Worm (Caenorhabditis elegans) whole organism, late embryonic: Measurements from ENCODE around the gene F07C3.9.

ENCODE experiments used
- Y22D7AL.16 ChIP-seq: sonication (generic microtip); optimal IDR thresholded peaks from 2 replicates; lab custom pipeline; 2016; ENCODE audit warnings: missing genetic modification characterization, missing compliant biosample characterization
- ama-1 ChIP-seq: fragments of 150-350 bp; optimal IDR thresholded peaks from 2 replicates; lab custom pipeline; 2014
- ceh-19 ChIP-seq: fragments of 200-800 bp; sonication (Bioruptor generic); optimal IDR thresholded peaks from 2 replicates; lab custom pipeline; 2018; ENCODE audit warnings: mild to moderate bottlenecking, missing genetic modification characterization, missing compliant biosample characterization
- ceh-34 ChIP-seq: sonication (generic microtip); optimal IDR thresholded peaks from 2 replicates; lab custom pipeline; 2016; ENCODE audit warnings: mild to moderate bottlenecking, missing genetic modification characterization, missing compliant biosample characterization
- nhr-11 ChIP-seq: fragments of 150-350 bp; optimal IDR thresholded peaks from 2 replicates; lab custom pipeline; 2014; ENCODE audit warnings: missing biosample characterization, missing genetic modification characterization
- pha-4 ChIP-seq: fragments of 150-350 bp; optimal IDR thresholded peaks from 2 replicates; lab custom pipeline; 2018; ENCODE audit warnings: missing biosample characterization, missing genetic modification reagents, missing genetic modification characterization
- ref-2 ChIP-seq: sonication (generic microtip); optimal IDR thresholded peaks from 2 replicates; lab custom pipeline; 2016; ENCODE audit warnings: missing genetic modification characterization, missing compliant biosample characterization
- tbx-2 ChIP-seq: sonication (generic microtip); optimal IDR thresholded peaks from 2 replicates; lab custom pipeline; 2016; ENCODE audit warnings: missing genetic modification characterization, missing compliant biosample characterization

- TF ChIP-seq nhr-11 (tag; lab: Kevin White, UChicago) (no peak), Y22D7AL.16 (no peak), pha-4 (no peak), tbx-2 (tag; lab: Kevin White, UChicago) (no peak), ceh-34 (tag; lab: Kevin White, UChicago) (no peak), ref-2 (tag; lab: Kevin White, UChicago) (no peak), ceh-19 (GFP tag; lab: Kevin White, UChicago) (no peak), ama-1 (no peak)
Measured at ce11 chrV:9271835-9272234, 17.4 kb upstream of the F07C3.9 start.
